Worm (Caenorhabditis elegans): ENCODE results near the gene sams-3.

DNA sequence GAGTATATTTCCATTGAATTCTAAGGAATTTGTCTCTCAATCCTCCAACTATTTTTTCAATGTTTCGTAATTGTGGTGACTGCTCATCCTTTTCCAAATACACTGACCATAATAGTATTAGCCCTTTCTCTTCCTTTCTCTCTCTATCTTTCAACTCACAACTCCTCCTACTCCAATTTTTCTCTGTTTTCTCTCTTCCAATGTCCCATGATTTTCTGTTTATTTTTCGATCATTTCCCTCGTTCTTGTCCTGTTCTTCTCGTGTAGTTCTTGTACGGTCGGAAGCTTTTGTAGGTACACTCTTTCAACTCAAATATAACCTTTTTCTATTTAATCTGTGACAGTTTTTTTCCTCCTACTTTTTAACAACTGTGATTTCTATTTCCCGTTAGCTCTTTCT, 26.5 kb upstream of the sams-3 start:
- no peak for TF ChIP-seq aptf-3 (GFP tag; IDR thresholded peaks at IDR 0.05)
- TF ChIP-seq F57A8.1 (GFP tag; optimal IDR thresholded peaks at IDR 0.05) = no peak
- no peak for TF ChIP-seq pha-4 (tag; optimal IDR thresholded peaks at IDR 0.05)
- no peak for TF ChIP-seq madf-3 (GFP tag; IDR thresholded peaks at IDR 0.05)
- TF ChIP-seq ztf-6 (GFP tag; IDR thresholded peaks at IDR 0.05) = no peak
- TF ChIP-seq repo-1 (tag; optimal IDR thresholded peaks at IDR 0.05) = no peak
- TF ChIP-seq athp-1 (tag; optimal IDR thresholded peaks at IDR 0.05) = no peak
- TF ChIP-seq gei-17 (GFP tag; optimal IDR thresholded peaks at IDR 0.05) = no peak
- TF ChIP-seq sea-2 (GFP tag; IDR thresholded peaks at IDR 0.05) = no peak

Data from whole organism, young adult.